Worm (Caenorhabditis elegans) whole organism, young adult: ENCODE results near the gene ZK662.2.

Source experiments
- C06A6.2 ChIP-seq: fragments of 200-800 bp; sonication (Bioruptor generic); conservative IDR thresholded peaks from 2 replicates; pipeline ENCODE4 v1.3.6; 2022; ENCODE audit warnings: missing genetic modification characterization, missing compliant biosample characterization
- C17E4.6 ChIP-seq: fragments of 200-800 bp; sonication (Bioruptor generic); IDR thresholded peaks from 2 replicates; pipeline ENCODE4 v1.3.6; 2022; ENCODE audit warnings: missing genetic modification reagents, missing genetic modification characterization, missing compliant biosample characterization
- D2030.7 ChIP-seq: fragments of 200-800 bp; sonication (Bioruptor generic); IDR thresholded peaks from 2 replicates; pipeline ENCODE4 v1.3.6; 2022; ENCODE audit warnings: missing genetic modification reagents, missing genetic modification characterization, missing compliant biosample characterization
- F23B12.7 ChIP-seq: sonication (generic microtip); optimal IDR thresholded peaks from 2 replicates; lab custom pipeline; 2017; ENCODE audit warnings: missing genetic modification characterization, mild to moderate bottlenecking, missing compliant biosample characterization, antibody characterized with exemption, moderate library complexity; ENCODE audit not compliant: insufficient read depth
- F39B2.1 ChIP-seq: fragments of 200-800 bp; sonication (Bioruptor generic); IDR thresholded peaks from 2 replicates; pipeline ENCODE4 v1.3.6; 2022; ENCODE audit warnings: missing genetic modification reagents, missing genetic modification characterization, missing compliant biosample characterization
- F52B5.7 ChIP-seq: sonication (generic microtip); optimal IDR thresholded peaks from 2 replicates; lab custom pipeline; 2016; ENCODE audit warnings: mild to moderate bottlenecking, missing genetic modification characterization, missing compliant biosample characterization
- F55B11.4 ChIP-seq: sonication (generic microtip); optimal IDR thresholded peaks from 2 replicates; lab custom pipeline; 2016; ENCODE audit warnings: missing compliant biosample characterization, missing genetic modification characterization, borderline replicate concordance; ENCODE audit not compliant: insufficient read depth
- F57A8.1 ChIP-seq: fragments of 200-800 bp; sonication (Bioruptor generic); optimal IDR thresholded peaks from 2 replicates; lab custom pipeline; 2018; ENCODE audit warnings: mild to moderate bottlenecking, missing genetic modification characterization, moderate library complexity, missing compliant biosample characterization
- F57C9.4 ChIP-seq: sonication (generic microtip); optimal IDR thresholded peaks from 2 replicates; lab custom pipeline; 2017; ENCODE audit warnings: mild to moderate bottlenecking, missing genetic modification characterization, missing compliant biosample characterization
- K11D2.4 ChIP-seq: fragments of 200-800 bp; sonication (Bioruptor generic); IDR thresholded peaks from 2 replicates; pipeline ENCODE4 v1.3.6; 2022; ENCODE audit warnings: missing genetic modification reagents, missing genetic modification characterization, missing compliant biosample characterization
- K12H6.12 ChIP-seq: fragments of 200-800 bp; sonication (Bioruptor generic); optimal IDR thresholded peaks from 2 replicates; lab custom pipeline; 2018; ENCODE audit warnings: mild to moderate bottlenecking, missing genetic modification characterization, missing compliant biosample characterization
- T07F8.4 ChIP-seq: sonication (generic microtip); optimal IDR thresholded peaks from 2 replicates; lab custom pipeline; 2016; ENCODE audit warnings: mild to moderate bottlenecking, missing genetic modification characterization, moderate library complexity, missing compliant biosample characterization
- Y53F4B.3 ChIP-seq: fragments of 200-800 bp; sonication (Bioruptor generic); IDR thresholded peaks from 2 replicates; pipeline ENCODE4 v1.3.6; 2022; ENCODE audit warnings: missing genetic modification reagents, missing genetic modification characterization, missing compliant biosample characterization
- akir-1 ChIP-seq: fragments of 200-800 bp; sonication (Bioruptor generic); optimal IDR thresholded peaks from 2 replicates; lab custom pipeline; 2018; ENCODE audit warnings: mild to moderate bottlenecking, missing genetic modification characterization, moderate library complexity, missing compliant biosample characterization
- ama-1 ChIP-seq, 3 experiments: fragments of 150-350 bp in 1 of 3; sonication (generic microtip) in 2 of 3; optimal IDR thresholded peaks; 2 replicates each; lab custom pipeline; 2014 to 2018; ENCODE audit warnings: missing biosample characterization in 2 of 3, missing genetic modification characterization in 2 of 3, missing genetic modification reagents in 2 of 3
- aptf-2 ChIP-seq: fragments of 200-800 bp; sonication (Bioruptor generic); conservative IDR thresholded peaks from 2 replicates; pipeline ENCODE4 v1.3.6; 2022; ENCODE audit warnings: missing genetic modification reagents, missing genetic modification characterization, missing compliant biosample characterization
- attf-5 ChIP-seq: fragments of 200-800 bp; sonication (Bioruptor generic); optimal IDR thresholded peaks from 2 replicates; lab custom pipeline; 2018; ENCODE audit warnings: mild to moderate bottlenecking, missing genetic modification characterization, missing compliant biosample characterization
- cebp-1 ChIP-seq, 2 experiments: fragments of 200-800 bp in 1 of 2; sonication (Bioruptor generic) in 1 of 2; sonication (generic microtip) in 1 of 2; IDR thresholded peaks in 1 of 2; optimal IDR thresholded peaks in 1 of 2; 2 replicates each; pipeline versions ENCODE4 v1.3.6 to Lab custom; 2017 to 2022; ENCODE audit warnings: missing compliant biosample characterization in 2 of 2, missing genetic modification characterization in 2 of 2, mild to moderate bottlenecking in 1 of 2, missing genetic modification reagents in 1 of 2, moderate library complexity in 1 of 2
- ceh-79 ChIP-seq: sonication (generic microtip); optimal IDR thresholded peaks from 2 replicates; lab custom pipeline; 2017; ENCODE audit warnings: mild to moderate bottlenecking, missing genetic modification characterization, missing compliant biosample characterization
- egl-44 ChIP-seq: fragments of 200-800 bp; sonication (Bioruptor generic); IDR thresholded peaks from 2 replicates; pipeline ENCODE4 v1.3.6; 2022; ENCODE audit warnings: missing genetic modification reagents, missing genetic modification characterization, missing compliant biosample characterization
- egrh-3 ChIP-seq: fragments of 200-800 bp; sonication (Bioruptor generic); IDR thresholded peaks from 2 replicates; pipeline ENCODE4 v1.3.6; 2022; ENCODE audit warnings: missing genetic modification reagents, missing genetic modification characterization, missing compliant biosample characterization
- fkh-3 ChIP-seq: sonication (generic microtip); optimal IDR thresholded peaks from 2 replicates; lab custom pipeline; 2016; ENCODE audit warnings: mild to moderate bottlenecking, missing genetic modification characterization, missing compliant biosample characterization
- gei-17 ChIP-seq: fragments of 200-800 bp; sonication (Bioruptor generic); optimal IDR thresholded peaks from 2 replicates; lab custom pipeline; 2018; ENCODE audit warnings: mild to moderate bottlenecking, missing genetic modification characterization, missing compliant biosample characterization
- hlh-26 ChIP-seq: fragments of 200-800 bp; sonication (Bioruptor generic); conservative IDR thresholded peaks from 2 replicates; pipeline ENCODE4 v1.3.6; 2022; ENCODE audit warnings: missing genetic modification reagents, missing genetic modification characterization, missing compliant biosample characterization
- hmg-1.2 ChIP-seq: fragments of 200-800 bp; sonication (Bioruptor generic); IDR thresholded peaks from 2 replicates; pipeline ENCODE4 v1.3.6; 2022; ENCODE audit warnings: missing genetic modification reagents, missing genetic modification characterization, missing compliant biosample characterization
- hmg-20 ChIP-seq: fragments of 200-800 bp; sonication (Bioruptor generic); IDR thresholded peaks from 2 replicates; pipeline ENCODE4 v1.3.6; 2022; ENCODE audit warnings: missing genetic modification reagents, missing genetic modification characterization, missing compliant biosample characterization
- hrde-1 ChIP-seq: sonication (generic microtip); optimal IDR thresholded peaks from 2 replicates; lab custom pipeline; 2016; ENCODE audit warnings: missing genetic modification characterization, mild to moderate bottlenecking, missing compliant biosample characterization, moderate library complexity, missing genotype, missing genetic modification reagents, borderline replicate concordance
- lag-1 ChIP-seq: fragments of 200-800 bp; sonication (Bioruptor generic); IDR thresholded peaks from 2 replicates; pipeline ENCODE4 v1.3.6; 2022; ENCODE audit warnings: missing genetic modification reagents, missing genetic modification characterization, missing compliant biosample characterization
- let-526 ChIP-seq: fragments of 200-800 bp; sonication (Bioruptor generic); IDR thresholded peaks from 2 replicates; pipeline ENCODE4 v1.3.6; 2022; ENCODE audit warnings: missing genetic modification reagents, missing genetic modification characterization, missing compliant biosample characterization
- lin-26 ChIP-seq: fragments of 200-800 bp; sonication (Bioruptor generic); IDR thresholded peaks from 2 replicates; pipeline ENCODE4 v1.3.6; 2022; ENCODE audit warnings: missing genetic modification reagents, missing genetic modification characterization, missing compliant biosample characterization
- lin-54 ChIP-seq: fragments of 200-800 bp; sonication (Bioruptor generic); optimal IDR thresholded peaks from 2 replicates; lab custom pipeline; 2018; ENCODE audit warnings: mild to moderate bottlenecking, missing genetic modification characterization, missing compliant biosample characterization
- madf-10 ChIP-seq: sonication (generic microtip); optimal IDR thresholded peaks from 2 replicates; lab custom pipeline; 2016; ENCODE audit warnings: mild to moderate bottlenecking, missing genetic modification characterization, missing compliant biosample characterization
- madf-3 ChIP-seq: fragments of 200-800 bp; sonication (Bioruptor generic); IDR thresholded peaks from 2 replicates; pipeline ENCODE4 v1.3.6; 2022; ENCODE audit warnings: missing genetic modification reagents, missing genetic modification characterization, missing compliant biosample characterization
- madf-6 ChIP-seq: fragments of 200-800 bp; sonication (Bioruptor generic); IDR thresholded peaks from 2 replicates; pipeline ENCODE4 v1.3.6; 2022; ENCODE audit warnings: missing genetic modification reagents, missing genetic modification characterization, missing compliant biosample characterization
- mes-4 ChIP-seq: sonication (generic microtip); optimal IDR thresholded peaks from 2 replicates; lab custom pipeline; 2016; ENCODE audit warnings: missing genotype, missing genetic modification characterization, missing compliant biosample characterization
- nfyb-1 ChIP-seq: fragments of 200-800 bp; sonication (Bioruptor generic); IDR thresholded peaks from 2 replicates; pipeline ENCODE4 v1.3.6; 2022; ENCODE audit warnings: missing genetic modification reagents, missing genetic modification characterization, missing compliant biosample characterization
- nhr-27 ChIP-seq: fragments of 200-800 bp; sonication (Bioruptor generic); optimal IDR thresholded peaks from 2 replicates; lab custom pipeline; 2018; ENCODE audit warnings: mild to moderate bottlenecking, missing genetic modification characterization, moderate library complexity, missing compliant biosample characterization
- pbrm-1 ChIP-seq: fragments of 200-800 bp; sonication (Bioruptor generic); IDR thresholded peaks from 2 replicates; pipeline ENCODE4 v1.3.6; 2022; ENCODE audit warnings: missing genetic modification reagents, missing genetic modification characterization, missing compliant biosample characterization
- repo-1 ChIP-seq: sonication (generic microtip); optimal IDR thresholded peaks from 2 replicates; lab custom pipeline; 2017; ENCODE audit warnings: mild to moderate bottlenecking, missing genetic modification characterization, missing compliant biosample characterization
- snpc-1.1 ChIP-seq: sonication (generic microtip); optimal IDR thresholded peaks from 2 replicates; lab custom pipeline; 2017; ENCODE audit warnings: missing genetic modification characterization, mild to moderate bottlenecking, missing compliant biosample characterization, antibody characterized with exemption, moderate library complexity, missing genotype, missing genetic modification reagents; ENCODE audit not compliant: insufficient read depth
- snpc-3.4 ChIP-seq: sonication (generic microtip); optimal IDR thresholded peaks from 2 replicates; lab custom pipeline; 2017; ENCODE audit warnings: missing genetic modification characterization, mild to moderate bottlenecking, missing compliant biosample characterization, antibody characterized with exemption, moderate library complexity, missing genotype, missing genetic modification reagents
- snpc-4 ChIP-seq, 5 experiments: fragments of 150-350 bp in 1 of 5; sonication (generic microtip) in 4 of 5; optimal IDR thresholded peaks; 2 replicates each; lab custom pipeline; 2014 to 2018; ENCODE audit warnings: missing genetic modification characterization in 5 of 5, missing biosample characterization in 3 of 5, antibody characterized with exemption in 2 of 5, mild to moderate bottlenecking in 2 of 5, missing compliant biosample characterization in 2 of 5, missing genotype in 2 of 5, moderate library complexity in 2 of 5, missing genetic modification reagents in 1 of 5
- tlf-1 ChIP-seq: fragments of 200-800 bp; sonication (Bioruptor generic); optimal IDR thresholded peaks from 2 replicates; lab custom pipeline; 2018; ENCODE audit warnings: mild to moderate bottlenecking, missing genetic modification characterization, missing compliant biosample characterization
- zfh-2 ChIP-seq: fragments of 200-800 bp; sonication (Bioruptor generic); conservative IDR thresholded peaks from 2 replicates; pipeline ENCODE4 v1.3.6; 2022; ENCODE audit warnings: missing genetic modification reagents, missing genetic modification characterization, missing compliant biosample characterization
- ztf-22 ChIP-seq: fragments of 200-800 bp; sonication (Bioruptor generic); optimal IDR thresholded peaks from 2 replicates; lab custom pipeline; 2018; ENCODE audit warnings: mild to moderate bottlenecking, missing genetic modification characterization, moderate library complexity, missing compliant biosample characterization
- ztf-6 ChIP-seq: fragments of 200-800 bp; sonication (Bioruptor generic); IDR thresholded peaks from 2 replicates; pipeline ENCODE4 v1.3.6; 2022; ENCODE audit warnings: missing genetic modification reagents, missing genetic modification characterization, missing compliant biosample characterization

Gene ZK662.2

ce11 chrX:15741852-15742251, 45.4 kb downstream of the ZK662.2 start:
- TF ChIP-seq ama-1 (optimal IDR thresholded peaks at IDR 0.05; lab: Kevin White, UChicago) (no peak), ama-1 (GFP tag; optimal IDR thresholded peaks at IDR 0.05; lab: Kevin White, UChicago) (peak in 1 of 2 experiments; percentile 66), mes-4 (tag; lab: Kevin White, UChicago) (peak; percentile 80), F23B12.7 (tag; lab: Kevin White, UChicago) (peak; percentile 83), hrde-1 (tag; lab: Kevin White, UChicago) (no peak), let-526 (no peak), aptf-2 (no peak), ztf-22 (GFP tag; lab: Kevin White, UChicago) (no peak), tlf-1 (GFP tag; lab: Kevin White, UChicago) (peak; percentile 2), nhr-27 (tag; lab: Kevin White, UChicago) (no peak), egl-44 (GFP tag; lab: Robert Waterston, UW) (peak; percentile 87), hlh-26 (no peak), lin-54 (peak; percentile 60), hmg-20 (GFP tag; lab: Robert Waterston, UW) (peak; percentile 81), fkh-3 (tag; lab: Kevin White, UChicago) (peak; percentile 48), C17E4.6 (GFP tag; lab: Robert Waterston, UW) (no peak), K12H6.12 (tag; lab: Kevin White, UChicago) (peak; percentile 60), attf-5 (GFP tag; lab: Kevin White, UChicago) (peak; percentile 45), ceh-79 (tag; lab: Kevin White, UChicago) (peak; percentile 45), T07F8.4 (tag; lab: Kevin White, UChicago) (peak; percentile 72), F55B11.4 (no peak), gei-17 (GFP tag; lab: Kevin White, UChicago) (peak; percentile 79), lin-26 (peak; percentile 96), hmg-1.2 (peak; percentile 90), madf-6 (GFP tag; lab: Robert Waterston, UW) (peak; percentile 59), pbrm-1 (GFP tag; lab: Robert Waterston, UW) (peak; percentile 92), Y53F4B.3 (peak; percentile 27; the same call in 1 of the 2 replicates), nfyb-1 (GFP tag; lab: Robert Waterston, UW) (peak; percentile 88), C06A6.2 (GFP tag; lab: Robert Waterston, UW) (0 out of 2 replicates have a peak, but pooled peaks have one; percentile 31), snpc-4 (GFP tag; optimal IDR thresholded peaks at IDR 0.05; lab: Kevin White, UChicago) (peak; percentile 64), snpc-4 (tag; optimal IDR thresholded peaks at IDR 0.05; lab: Kevin White, UChicago) (peak; percentile 32 to 85 (median 66)), madf-10 (tag; lab: Kevin White, UChicago) (peak; percentile 77), madf-3 (no peak), F52B5.7 (tag; lab: Kevin White, UChicago) (peak; percentile 78), cebp-1 (GFP tag; IDR thresholded peaks at IDR 0.05; lab: Robert Waterston, UW) (peak; percentile 46; the same call in 1 of the 2 replicates), cebp-1 (tag; optimal IDR thresholded peaks at IDR 0.05; lab: Kevin White, UChicago) (peak; percentile 81), F57A8.1 (GFP tag; lab: Kevin White, UChicago) (peak; percentile 56), egrh-3 (GFP tag; lab: Robert Waterston, UW) (peak; percentile 80), akir-1 (GFP tag; lab: Kevin White, UChicago) (peak; percentile 60), snpc-1.1 (peak; percentile 72), F57C9.4 (tag; lab: Kevin White, UChicago) (no peak), K11D2.4 (peak; percentile 90), zfh-2 (GFP tag; lab: Robert Waterston, UW) (peak; percentile 89), F39B2.1 (GFP tag; lab: Robert Waterston, UW) (0 out of 2 replicates have a peak, but pooled peaks have one; percentile 29), ztf-6 (peak; percentile 73; the same call in 1 of the 2 replicates), D2030.7 (peak; percentile 84), snpc-3.4 (tag; lab: Kevin White, UChicago) (peak; percentile 74), lag-1 (GFP tag; lab: Robert Waterston, UW) (no peak), repo-1 (tag; lab: Kevin White, UChicago) (no peak)
